Fruit fly (Drosophila melanogaster) whole organism, pupa: Measurements from ENCODE around the gene Syx16.

Source experiments
- CG9948 ChIP-seq: fragments of 200-800 bp; sonication (Bioruptor generic); optimal IDR thresholded peaks from 2 replicates; lab custom pipeline; 2018; ENCODE audit warnings: missing biosample characterization, mild to moderate bottlenecking, missing genetic modification characterization, moderate library complexity
- Pif1A ChIP-seq: fragments of 200-800 bp; sonication (Bioruptor generic); optimal IDR thresholded peaks from 3 replicates; lab custom pipeline; 2016; ENCODE audit warnings: missing biosample characterization, missing genetic modification characterization
- rn ChIP-seq: fragments of 200-800 bp; sonication (Bioruptor generic); IDR thresholded peaks from 2 replicates; pipeline ENCODE4 v1.3.6; 2022; ENCODE audit warnings: missing biosample characterization, missing genetic modification characterization

Gene Syx16

dm6 chrX:20385865-20386264 is 7.7 kb downstream of the Syx16 start:
- no peak for TF ChIP-seq Pif1A (GFP tag; lab: Kevin White, UChicago)
- no peak for TF ChIP-seq CG9948 (tag; lab: Kevin White, UChicago)

- no peak for TF ChIP-seq rn (GFP tag; lab: Robert Waterston, UW)
Measured at dm6 chrX:20376422-20376821, 17.1 kb downstream of the Syx16 start, which contains the start of gene CG12679. TSS of gene CG12679 (minus strand) at chrX:20376522.
